Fruit fly (Drosophila melanogaster) whole organism, prepupa: Measurements from ENCODE around the gene CG5618.

Experiments used
- Blimp-1 ChIP-seq: fragments of 200-800 bp; sonication (Bioruptor generic); optimal IDR thresholded peaks from 3 replicates; lab custom pipeline; 2017; ENCODE audit warnings: missing biosample characterization, missing genetic modification characterization, mild to moderate bottlenecking, moderate library complexity, missing genetic modification reagents
- CG10631 ChIP-seq: fragments of 200-800 bp; sonication (Bioruptor generic); optimal IDR thresholded peaks from 2 replicates; lab custom pipeline; 2016; ENCODE audit warnings: missing biosample characterization, missing genetic modification characterization
- CG11294 ChIP-seq: fragments of 200-800 bp; sonication (Bioruptor generic); IDR thresholded peaks from 2 replicates; pipeline ENCODE4 v1.3.6; 2022; ENCODE audit warnings: missing biosample characterization, missing genetic modification characterization
- CG11762 ChIP-seq: fragments of 200-800 bp; sonication (Bioruptor generic); optimal IDR thresholded peaks from 3 replicates; lab custom pipeline; 2016; ENCODE audit warnings: missing biosample characterization, missing genetic modification characterization; ENCODE audit not compliant: insufficient read depth
- CG11902 ChIP-seq: fragments of 200-800 bp; sonication (Bioruptor generic); optimal IDR thresholded peaks from 3 replicates; lab custom pipeline; 2016; ENCODE audit warnings: missing biosample characterization, missing genetic modification characterization
- CG15336 ChIP-seq: fragments of 200-800 bp; sonication (Bioruptor generic); IDR thresholded peaks from 2 replicates; pipeline ENCODE4 v1.3.6; 2022; ENCODE audit warnings: missing biosample characterization, missing genetic modification characterization
- CG1621 ChIP-seq: fragments of 200-800 bp; sonication (Bioruptor generic); optimal IDR thresholded peaks from 3 replicates; lab custom pipeline; 2018; ENCODE audit warnings: missing biosample characterization, mild to moderate bottlenecking, missing genetic modification characterization
- CG16779 ChIP-seq: fragments of 200-800 bp; sonication (Bioruptor generic); optimal IDR thresholded peaks from 3 replicates; lab custom pipeline; 2017; ENCODE audit warnings: missing biosample characterization, mild to moderate bottlenecking, missing genetic modification characterization
- CG31627 ChIP-seq: fragments of 200-800 bp; sonication (Bioruptor generic); optimal IDR thresholded peaks from 3 replicates; lab custom pipeline; 2016; ENCODE audit warnings: missing biosample characterization, missing genetic modification characterization
- CG32006 ChIP-seq: fragments of 200-800 bp; sonication (Bioruptor generic); optimal IDR thresholded peaks from 3 replicates; lab custom pipeline; 2017; ENCODE audit warnings: missing biosample characterization, mild to moderate bottlenecking, missing genetic modification characterization
- CG34406 ChIP-seq: fragments of 200-800 bp; sonication (Bioruptor generic); optimal IDR thresholded peaks from 3 replicates; lab custom pipeline; 2016; ENCODE audit warnings: missing biosample characterization, missing genetic modification characterization
- CG6163 ChIP-seq: fragments of 200-800 bp; sonication (Bioruptor generic); IDR thresholded peaks from 3 replicates; pipeline ENCODE4 v1.3.6; 2022; ENCODE audit warnings: missing biosample characterization, missing genetic modification characterization
- CG6276 ChIP-seq: fragments of 200-800 bp; sonication (Bioruptor generic); optimal IDR thresholded peaks from 2 replicates; lab custom pipeline; 2017; ENCODE audit warnings: missing biosample characterization, mild to moderate bottlenecking, missing genetic modification characterization
- CG6808 ChIP-seq: fragments of 200-800 bp; sonication (Bioruptor generic); optimal IDR thresholded peaks from 3 replicates; lab custom pipeline; 2017; ENCODE audit warnings: missing biosample characterization, missing genetic modification characterization, mild to moderate bottlenecking, moderate library complexity, missing genetic modification reagents
- CG7368 ChIP-seq: fragments of 200-800 bp; sonication (Bioruptor generic); optimal IDR thresholded peaks from 3 replicates; lab custom pipeline; 2016; ENCODE audit warnings: missing biosample characterization, missing genetic modification characterization
- CG8119 ChIP-seq: fragments of 200-800 bp; sonication (Bioruptor generic); IDR thresholded peaks from 3 replicates; pipeline ENCODE4 v1.3.6; 2022; ENCODE audit warnings: missing biosample characterization, missing genetic modification characterization
- CG9139 ChIP-seq: fragments of 200-800 bp; sonication (Bioruptor generic); optimal IDR thresholded peaks from 3 replicates; lab custom pipeline; 2017; ENCODE audit warnings: missing biosample characterization, mild to moderate bottlenecking, missing genetic modification characterization
- Eip75B ChIP-seq: fragments of 200-800 bp; sonication (Bioruptor generic); optimal IDR thresholded peaks from 3 replicates; lab custom pipeline; 2016; ENCODE audit warnings: missing biosample characterization, missing genetic modification characterization
- Eip78C ChIP-seq: fragments of 200-800 bp; sonication (Bioruptor generic); peaks from one replicate; lab custom pipeline; 2016; ENCODE audit warnings: missing biosample characterization, missing genetic modification characterization
- Eip93F ChIP-seq: fragments of 200-800 bp; sonication (Bioruptor generic); optimal IDR thresholded peaks from 2 replicates; lab custom pipeline; 2016; ENCODE audit warnings: missing biosample characterization, mild to moderate bottlenecking, missing genetic modification characterization
- Ets21C ChIP-seq: fragments of 200-800 bp; sonication (Bioruptor generic); optimal IDR thresholded peaks from 3 replicates; lab custom pipeline; 2016; ENCODE audit warnings: missing biosample characterization, missing genetic modification characterization
- Hr38 ChIP-seq: sonication (Bioruptor generic); optimal IDR thresholded peaks from 2 replicates; lab custom pipeline; 2016; ENCODE audit warnings: missing biosample characterization, missing genetic modification characterization
- Smox ChIP-seq: fragments of 200-800 bp; sonication (Bioruptor generic); optimal IDR thresholded peaks from 3 replicates; lab custom pipeline; 2016; ENCODE audit warnings: missing biosample characterization, missing genetic modification characterization
- Sox14 ChIP-seq: fragments of 200-800 bp; sonication (Bioruptor generic); optimal IDR thresholded peaks from 3 replicates; lab custom pipeline; 2016; ENCODE audit warnings: missing biosample characterization, missing genetic modification characterization
- achi ChIP-seq: fragments of 200-800 bp; sonication (Bioruptor generic); optimal IDR thresholded peaks from 3 replicates; lab custom pipeline; 2016; ENCODE audit warnings: missing biosample characterization, missing genetic modification characterization
- cyc ChIP-seq: fragments of 200-800 bp; sonication (Bioruptor generic); optimal IDR thresholded peaks from 3 replicates; lab custom pipeline; 2016; ENCODE audit warnings: missing biosample characterization, missing genetic modification characterization
- dac ChIP-seq: fragments of 200-800 bp; sonication (Bioruptor generic); optimal IDR thresholded peaks from 2 replicates; lab custom pipeline; 2017; ENCODE audit warnings: missing biosample characterization, mild to moderate bottlenecking, missing genetic modification characterization
- dsx ChIP-seq: fragments of 200-800 bp; optimal IDR thresholded peaks from 3 replicates; lab custom pipeline; 2019; ENCODE audit warnings: missing biosample characterization, mild to moderate bottlenecking, missing genetic modification characterization, moderate library complexity; ENCODE audit not compliant: poor library complexity, severe bottlenecking
- esn ChIP-seq: fragments of 200-800 bp; sonication (Bioruptor generic); optimal IDR thresholded peaks from 2 replicates; lab custom pipeline; 2016; ENCODE audit warnings: missing biosample characterization, mild to moderate bottlenecking, missing genetic modification characterization, moderate library complexity
- fd85E ChIP-seq: fragments of 200-800 bp; sonication (Bioruptor generic); optimal IDR thresholded peaks from 3 replicates; lab custom pipeline; 2016; ENCODE audit warnings: missing biosample characterization, missing genetic modification characterization
- fkh ChIP-seq: fragments of 200-800 bp; sonication (Bioruptor generic); optimal IDR thresholded peaks from 3 replicates; lab custom pipeline; 2017; ENCODE audit warnings: missing biosample characterization, mild to moderate bottlenecking, missing genetic modification characterization, moderate library complexity
- lz ChIP-seq: fragments of 200-800 bp; sonication (Bioruptor generic); optimal IDR thresholded peaks from 3 replicates; lab custom pipeline; 2016; ENCODE audit warnings: missing biosample characterization, missing genetic modification characterization
- net ChIP-seq: fragments of 200-800 bp; sonication (Bioruptor generic); optimal IDR thresholded peaks from 3 replicates; lab custom pipeline; 2016; ENCODE audit warnings: missing biosample characterization, missing genetic modification characterization
- salr ChIP-seq, 2 experiments: fragments of 200-800 bp; sonication (Bioruptor generic); optimal IDR thresholded peaks; 3 replicates each; lab custom pipeline; 2016 to 2018; ENCODE audit warnings: missing biosample characterization in 2 of 2, missing genetic modification characterization in 2 of 2, mild to moderate bottlenecking in 1 of 2
- spab ChIP-seq: fragments of 200-800 bp; sonication (Bioruptor generic); optimal IDR thresholded peaks from 2 replicates; lab custom pipeline; 2017; ENCODE audit warnings: missing biosample characterization, mild to moderate bottlenecking, missing genetic modification characterization, missing genetic modification reagents
- topi ChIP-seq: fragments of 200-800 bp; sonication (Bioruptor generic); optimal IDR thresholded peaks from 3 replicates; lab custom pipeline; 2016; ENCODE audit warnings: missing biosample characterization, missing genetic modification characterization
- vri ChIP-seq: fragments of 200-800 bp; sonication (Bioruptor generic); optimal IDR thresholded peaks from 3 replicates; lab custom pipeline; 2016; ENCODE audit warnings: missing biosample characterization, mild to moderate bottlenecking, missing genetic modification characterization

CG5618 gene

DNA sequence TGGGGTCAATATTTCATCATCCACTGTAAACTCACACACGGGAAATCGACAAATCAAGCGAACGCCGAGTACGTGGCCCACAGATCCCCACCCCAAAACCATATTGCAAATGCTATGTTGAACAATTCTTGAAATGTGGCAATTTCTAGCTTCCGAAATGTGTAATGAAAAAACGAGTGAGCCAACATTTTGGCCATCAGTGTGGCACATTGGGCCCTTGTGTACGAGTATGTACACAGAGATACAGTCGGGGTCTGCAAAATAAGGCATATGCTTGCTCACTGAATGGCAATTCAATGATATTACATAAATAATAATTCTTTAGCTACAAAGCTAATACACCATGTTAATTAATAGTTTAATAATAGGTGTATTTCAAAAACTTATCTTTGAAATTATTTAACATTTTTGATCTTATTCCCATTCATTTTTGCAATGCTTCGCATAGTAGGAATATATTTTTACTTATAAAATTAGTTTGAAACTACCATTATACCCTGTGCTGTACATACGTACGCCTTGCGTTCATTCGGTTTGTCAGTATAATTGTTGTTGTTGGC is 46.4 kb downstream of the CG5618 start (continued):
- TF ChIP-seq CG10631 (GFP tag; lab: Kevin White, UChicago) = peak; percentile 91
- TF ChIP-seq Eip75B = peak; percentile 90
- peak; percentile 79 for TF ChIP-seq dac (GFP tag; lab: Kevin White, UChicago)
- TF ChIP-seq CG1621 (tag; lab: Kevin White, UChicago) = peak; percentile 77
- TF ChIP-seq CG34406 (GFP tag; lab: Kevin White, UChicago) = peak; percentile 94
- TF ChIP-seq CG7368 (GFP tag; lab: Kevin White, UChicago) = peak; percentile 83
- peak; percentile 92 for TF ChIP-seq Smox (GFP tag; lab: Kevin White, UChicago)
- peak; percentile 93 for TF ChIP-seq CG31627 (GFP tag; lab: Kevin White, UChicago)
- TF ChIP-seq fd85E (GFP tag; lab: Kevin White, UChicago) = peak; percentile 82
- peak; percentile 92 for TF ChIP-seq cyc
- peak; percentile 86 for TF ChIP-seq dsx (GFP tag; lab: Kevin White, UChicago)
- peak; percentile 78 for TF ChIP-seq CG9139 (GFP tag; lab: Kevin White, UChicago)
- TF ChIP-seq CG11902 (GFP tag; lab: Kevin White, UChicago) = peak; percentile 88
- TF ChIP-seq topi = peak; percentile 92
- TF ChIP-seq CG6276 (GFP tag; lab: Kevin White, UChicago) = peak; percentile 93
- TF ChIP-seq CG11762 = peak; percentile 86
- TF ChIP-seq esn (GFP tag; lab: Kevin White, UChicago) = peak; percentile 95
- peak; percentile 90 for TF ChIP-seq lz (GFP tag; lab: Kevin White, UChicago)
- peak; percentile 89 for TF ChIP-seq CG6808 (GFP tag; lab: Kevin White, UChicago)
- TF ChIP-seq CG15336 (GFP tag; lab: Robert Waterston, UW) = peak; percentile 92
- peak; percentile 67 to 94 for TF ChIP-seq salr (GFP tag; optimal IDR thresholded peaks at IDR 0.05; lab: Kevin White, UChicago)
- TF ChIP-seq Blimp-1 = peak; percentile 75
- peak; percentile 95 for TF ChIP-seq Sox14
- TF ChIP-seq fkh (GFP tag; lab: Kevin White, UChicago) = peak; percentile 88
- peak; percentile 83 for TF ChIP-seq Ets21C (GFP tag; lab: Kevin White, UChicago)
- peak; percentile 96 for TF ChIP-seq CG32006
- TF ChIP-seq spab (GFP tag; lab: Kevin White, UChicago) = peak; percentile 89
- peak; percentile 96 for TF ChIP-seq CG8119
- TF ChIP-seq, all 60 proteins: peak for 60

dm6 chr3L:20400515-20400914 is 47.3 kb downstream of the CG5618 start:
- TF ChIP-seq CG11294 (GFP tag; lab: Robert Waterston, UW) (no peak), CG11902 (GFP tag; lab: Kevin White, UChicago) (no peak), Eip78C (GFP tag; lab: Kevin White, UChicago) (no peak), CG16779 (tag; lab: Kevin White, UChicago) (no peak), lz (GFP tag; lab: Kevin White, UChicago) (no peak), Eip93F (GFP tag; lab: Kevin White, UChicago) (no peak), Ets21C (GFP tag; lab: Kevin White, UChicago) (no peak), CG6163 (GFP tag; lab: Robert Waterston, UW) (no peak), vri (GFP tag; lab: Kevin White, UChicago) (no peak), CG10631 (GFP tag; lab: Kevin White, UChicago) (no peak), achi (no peak), topi (no peak), Hr38 (GFP tag; lab: Kevin White, UChicago) (no peak), net (GFP tag; lab: Kevin White, UChicago) (no peak), Blimp-1 (no peak)
